Fruit fly (Drosophila melanogaster) whole organism, prepupa: Measurements from ENCODE around the gene Indy.

Source experiments
- Blimp-1 ChIP-seq: fragments of 200-800 bp; sonication (Bioruptor generic); optimal IDR thresholded peaks from 3 replicates; lab custom pipeline; 2017; ENCODE audit warnings: missing biosample characterization, missing genetic modification characterization, mild to moderate bottlenecking, moderate library complexity, missing genetic modification reagents
- CG10631 ChIP-seq: fragments of 200-800 bp; sonication (Bioruptor generic); optimal IDR thresholded peaks from 2 replicates; lab custom pipeline; 2016; ENCODE audit warnings: missing biosample characterization, missing genetic modification characterization
- CG11294 ChIP-seq: fragments of 200-800 bp; sonication (Bioruptor generic); IDR thresholded peaks from 2 replicates; pipeline ENCODE4 v1.3.6; 2022; ENCODE audit warnings: missing biosample characterization, missing genetic modification characterization
- CG11762 ChIP-seq: fragments of 200-800 bp; sonication (Bioruptor generic); optimal IDR thresholded peaks from 3 replicates; lab custom pipeline; 2016; ENCODE audit warnings: missing biosample characterization, missing genetic modification characterization; ENCODE audit not compliant: insufficient read depth
- CG16779 ChIP-seq: fragments of 200-800 bp; sonication (Bioruptor generic); optimal IDR thresholded peaks from 3 replicates; lab custom pipeline; 2017; ENCODE audit warnings: missing biosample characterization, mild to moderate bottlenecking, missing genetic modification characterization
- CG3032 ChIP-seq: fragments of 200-800 bp; optimal IDR thresholded peaks from 2 replicates; lab custom pipeline; 2019; ENCODE audit warnings: missing biosample characterization, mild to moderate bottlenecking, missing genetic modification characterization, moderate library complexity
- CG32006 ChIP-seq: fragments of 200-800 bp; sonication (Bioruptor generic); optimal IDR thresholded peaks from 3 replicates; lab custom pipeline; 2017; ENCODE audit warnings: missing biosample characterization, mild to moderate bottlenecking, missing genetic modification characterization
- CG34406 ChIP-seq: fragments of 200-800 bp; sonication (Bioruptor generic); optimal IDR thresholded peaks from 3 replicates; lab custom pipeline; 2016; ENCODE audit warnings: missing biosample characterization, missing genetic modification characterization
- CG3919 ChIP-seq: fragments of 200-800 bp; sonication (Bioruptor generic); optimal IDR thresholded peaks from 3 replicates; lab custom pipeline; 2016; ENCODE audit warnings: missing biosample characterization, missing genetic modification characterization
- CG4318 ChIP-seq: fragments of 200-800 bp; sonication (Bioruptor generic); optimal IDR thresholded peaks from 3 replicates; lab custom pipeline; 2017; ENCODE audit warnings: missing biosample characterization, mild to moderate bottlenecking, missing genetic modification characterization
- CG6276 ChIP-seq: fragments of 200-800 bp; sonication (Bioruptor generic); optimal IDR thresholded peaks from 2 replicates; lab custom pipeline; 2017; ENCODE audit warnings: missing biosample characterization, mild to moderate bottlenecking, missing genetic modification characterization
- CG6808 ChIP-seq: fragments of 200-800 bp; sonication (Bioruptor generic); optimal IDR thresholded peaks from 3 replicates; lab custom pipeline; 2017; ENCODE audit warnings: missing biosample characterization, missing genetic modification characterization, mild to moderate bottlenecking, moderate library complexity, missing genetic modification reagents
- CG6854 ChIP-seq: fragments of 200-800 bp; sonication (Bioruptor generic); optimal IDR thresholded peaks from 2 replicates; lab custom pipeline; 2017; ENCODE audit warnings: missing biosample characterization, mild to moderate bottlenecking, missing genetic modification characterization
- CG7368 ChIP-seq: fragments of 200-800 bp; sonication (Bioruptor generic); optimal IDR thresholded peaks from 3 replicates; lab custom pipeline; 2016; ENCODE audit warnings: missing biosample characterization, missing genetic modification characterization
- CG8119 ChIP-seq: fragments of 200-800 bp; sonication (Bioruptor generic); IDR thresholded peaks from 3 replicates; pipeline ENCODE4 v1.3.6; 2022; ENCODE audit warnings: missing biosample characterization, missing genetic modification characterization
- CG8319 ChIP-seq: fragments of 200-800 bp; sonication (Bioruptor generic); optimal IDR thresholded peaks from 3 replicates; lab custom pipeline; 2016; ENCODE audit warnings: missing biosample characterization, missing genetic modification characterization
- Eip75B ChIP-seq: fragments of 200-800 bp; sonication (Bioruptor generic); optimal IDR thresholded peaks from 3 replicates; lab custom pipeline; 2016; ENCODE audit warnings: missing biosample characterization, missing genetic modification characterization
- Gug ChIP-seq: fragments of 200-800 bp; sonication (Bioruptor generic); IDR thresholded peaks from 2 replicates; pipeline ENCODE4 v1.3.6; 2022; ENCODE audit warnings: missing biosample characterization, missing genetic modification characterization
- Hr38 ChIP-seq: sonication (Bioruptor generic); optimal IDR thresholded peaks from 2 replicates; lab custom pipeline; 2016; ENCODE audit warnings: missing biosample characterization, missing genetic modification characterization
- Hr39 ChIP-seq: fragments of 200-800 bp; sonication (Bioruptor generic); optimal IDR thresholded peaks from 2 replicates; lab custom pipeline; 2016; ENCODE audit warnings: missing biosample characterization, missing genetic modification characterization
- Hr4 ChIP-seq: fragments of 200-800 bp; sonication (Bioruptor generic); optimal IDR thresholded peaks from 3 replicates; lab custom pipeline; 2016; ENCODE audit warnings: missing biosample characterization, missing genetic modification characterization
- Lpt ChIP-seq: fragments of 200-800 bp; sonication (Bioruptor generic); optimal IDR thresholded peaks from 3 replicates; lab custom pipeline; 2016; ENCODE audit warnings: missing biosample characterization, missing genetic modification characterization
- Met ChIP-seq: fragments of 200-800 bp; sonication (Bioruptor generic); optimal IDR thresholded peaks from 3 replicates; lab custom pipeline; 2016; ENCODE audit warnings: missing biosample characterization, missing genetic modification characterization
- Smox ChIP-seq: fragments of 200-800 bp; sonication (Bioruptor generic); optimal IDR thresholded peaks from 3 replicates; lab custom pipeline; 2016; ENCODE audit warnings: missing biosample characterization, missing genetic modification characterization
- Sox102F ChIP-seq: fragments of 200-800 bp; sonication (Bioruptor generic); optimal IDR thresholded peaks from 2 replicates; lab custom pipeline; 2016; ENCODE audit warnings: missing biosample characterization, mild to moderate bottlenecking, missing genetic modification characterization
- Sox14 ChIP-seq: fragments of 200-800 bp; sonication (Bioruptor generic); optimal IDR thresholded peaks from 3 replicates; lab custom pipeline; 2016; ENCODE audit warnings: missing biosample characterization, missing genetic modification characterization
- Sox15 ChIP-seq: fragments of 200-800 bp; sonication (Bioruptor generic); optimal IDR thresholded peaks from 3 replicates; lab custom pipeline; 2016; ENCODE audit warnings: missing biosample characterization, missing genetic modification characterization
- achi ChIP-seq: fragments of 200-800 bp; sonication (Bioruptor generic); optimal IDR thresholded peaks from 3 replicates; lab custom pipeline; 2016; ENCODE audit warnings: missing biosample characterization, missing genetic modification characterization
- dsx ChIP-seq: fragments of 200-800 bp; optimal IDR thresholded peaks from 3 replicates; lab custom pipeline; 2019; ENCODE audit warnings: missing biosample characterization, mild to moderate bottlenecking, missing genetic modification characterization, moderate library complexity; ENCODE audit not compliant: poor library complexity, severe bottlenecking
- eg ChIP-seq: fragments of 200-800 bp; sonication (Bioruptor generic); IDR thresholded peaks from 3 replicates; pipeline ENCODE4 v1.3.6; 2022; ENCODE audit warnings: missing biosample characterization, missing genetic modification characterization
- fd85E ChIP-seq: fragments of 200-800 bp; sonication (Bioruptor generic); optimal IDR thresholded peaks from 3 replicates; lab custom pipeline; 2016; ENCODE audit warnings: missing biosample characterization, missing genetic modification characterization
- fkh ChIP-seq: fragments of 200-800 bp; sonication (Bioruptor generic); optimal IDR thresholded peaks from 3 replicates; lab custom pipeline; 2017; ENCODE audit warnings: missing biosample characterization, mild to moderate bottlenecking, missing genetic modification characterization, moderate library complexity
- net ChIP-seq: fragments of 200-800 bp; sonication (Bioruptor generic); optimal IDR thresholded peaks from 3 replicates; lab custom pipeline; 2016; ENCODE audit warnings: missing biosample characterization, missing genetic modification characterization
- pdm3 ChIP-seq: fragments of 200-800 bp; sonication (Bioruptor generic); optimal IDR thresholded peaks from 3 replicates; lab custom pipeline; 2016; ENCODE audit warnings: missing biosample characterization, missing genetic modification characterization
- salr ChIP-seq, 2 experiments: fragments of 200-800 bp; sonication (Bioruptor generic); optimal IDR thresholded peaks; 3 replicates each; lab custom pipeline; 2016 to 2018; ENCODE audit warnings: missing biosample characterization in 2 of 2, missing genetic modification characterization in 2 of 2, mild to moderate bottlenecking in 1 of 2
- ss ChIP-seq, 2 experiments: fragments of 200-800 bp; sonication (Bioruptor generic); optimal IDR thresholded peaks; 2 replicates in 1 of 2; 3 replicates in 1 of 2; lab custom pipeline; 2017 to 2018; ENCODE audit warnings: mild to moderate bottlenecking in 2 of 2, missing biosample characterization in 2 of 2, missing genetic modification characterization in 2 of 2, moderate library complexity in 1 of 2
- topi ChIP-seq: fragments of 200-800 bp; sonication (Bioruptor generic); optimal IDR thresholded peaks from 3 replicates; lab custom pipeline; 2016; ENCODE audit warnings: missing biosample characterization, missing genetic modification characterization
- vri ChIP-seq: fragments of 200-800 bp; sonication (Bioruptor generic); optimal IDR thresholded peaks from 3 replicates; lab custom pipeline; 2016; ENCODE audit warnings: missing biosample characterization, mild to moderate bottlenecking, missing genetic modification characterization

The Indy gene

dm6 chr3L:18822450-18823220 lies 23.4 kb downstream of the Indy start, which contains the start of gene Cat (continued):
- TF ChIP-seq Sox14 (GFP tag; lab: Kevin White, UChicago), result peak; percentile 91
- peak; percentile 98 for TF ChIP-seq CG34406 (GFP tag; lab: Kevin White, UChicago)
- peak; percentile 100 for TF ChIP-seq ss (GFP tag; optimal IDR thresholded peaks at IDR 0.05; lab: Kevin White, UChicago)
- TF ChIP-seq Hr39 (GFP tag; lab: Kevin White, UChicago), result peak; percentile 30
- TF ChIP-seq CG4318, result no peak
- peak; percentile 96 for TF ChIP-seq pdm3 (GFP tag; lab: Kevin White, UChicago)
- TF ChIP-seq dsx, result peak; percentile 99
- peak; percentile 83 for TF ChIP-seq Met (GFP tag; lab: Kevin White, UChicago)
- TF ChIP-seq achi, result peak; percentile 95
- peak; percentile 74 for TF ChIP-seq CG10631 (GFP tag; lab: Kevin White, UChicago)
- TF ChIP-seq topi (GFP tag; lab: Kevin White, UChicago), result peak; percentile 89
- peak; percentile 100 for TF ChIP-seq CG6276 (GFP tag; lab: Kevin White, UChicago)
- TF ChIP-seq CG6808, result peak; percentile 99
- TF ChIP-seq Blimp-1, result peak; percentile 92
- peak; percentile 86 for TF ChIP-seq Hr4 (GFP tag; lab: Kevin White, UChicago)
- peak; percentile 98 for TF ChIP-seq CG7368 (GFP tag; lab: Kevin White, UChicago)
- peak; percentile 60 for TF ChIP-seq fkh (GFP tag; lab: Kevin White, UChicago)
- peak; percentile 96 for TF ChIP-seq CG11762
- TF ChIP-seq CG16779 (tag; lab: Kevin White, UChicago), result peak; percentile 100
- TF ChIP-seq CG8319 (GFP tag; lab: Kevin White, UChicago), result peak; percentile 97
- peak; percentile 80 for TF ChIP-seq Hr38
- peak; percentile 100 for TF ChIP-seq eg (GFP tag; lab: Robert Waterston, UW)
- peak; percentile 92 for TF ChIP-seq CG32006 (GFP tag; lab: Kevin White, UChicago)
- TF ChIP-seq fd85E, result peak; percentile 95
- TF ChIP-seq salr (GFP tag; optimal IDR thresholded peaks at IDR 0.05; lab: Kevin White, UChicago), result peak; percentile 98 to 99
- peak; percentile 88; the same call in 1 of the 2 replicates for TF ChIP-seq CG11294 (GFP tag; lab: Robert Waterston, UW)
- peak; percentile 68 for TF ChIP-seq Smox
- TF ChIP-seq Lpt (GFP tag; lab: Kevin White, UChicago), result peak; percentile 99
- TF ChIP-seq net (GFP tag; lab: Kevin White, UChicago), result peak; percentile 100
- peak; percentile 97 for TF ChIP-seq CG3919 (GFP tag; lab: Kevin White, UChicago)
- peak; percentile 100 for TF ChIP-seq CG8119
- TF ChIP-seq Sox15, result no peak
- TF ChIP-seq Sox102F (GFP tag; lab: Kevin White, UChicago), result peak; percentile 96
- peak; percentile 99 for TF ChIP-seq CG3032
- peak; percentile 93 for TF ChIP-seq Gug (GFP tag; lab: Robert Waterston, UW)
- peak; percentile 100 for TF ChIP-seq CG6854 (GFP tag; lab: Kevin White, UChicago)
- peak; percentile 99 for TF ChIP-seq vri (GFP tag; lab: Kevin White, UChicago)

dm6 chr3L:18822049-18822448 lies 24.0 kb downstream of the Indy start:
- TF ChIP-seq Sox15, result no peak
- TF ChIP-seq Hr39 (GFP tag; lab: Kevin White, UChicago), result no peak
- TF ChIP-seq CG6276 (GFP tag; lab: Kevin White, UChicago), result no peak
- TF ChIP-seq Eip75B, result no peak
- TF ChIP-seq Lpt (GFP tag; lab: Kevin White, UChicago), result no peak
- TF ChIP-seq, all 60 proteins: peak for 0
